Fruit fly (Drosophila melanogaster) whole organism, pupa: Measurements from ENCODE around the gene Bet1.
A peak's percentile ranks its signal among the peaks of the same experiment; 100 is the strongest.

ENCODE experiments used
- CG10348 ChIP-seq: fragments of 200-800 bp; sonication (Bioruptor generic); IDR thresholded peaks from 2 replicates; pipeline ENCODE4 v1.3.6; 2022; ENCODE audit warnings: missing biosample characterization, missing genetic modification characterization
- CG12605 ChIP-seq: fragments of 200-800 bp; sonication (Bioruptor generic); IDR thresholded peaks from 2 replicates; pipeline ENCODE4 v1.3.6; 2022; ENCODE audit warnings: missing biosample characterization, missing genetic modification characterization
- CG13204 ChIP-seq: fragments of 200-800 bp; sonication (Bioruptor generic); optimal IDR thresholded peaks from 2 replicates; lab custom pipeline; 2018; ENCODE audit warnings: missing biosample characterization, mild to moderate bottlenecking, missing genetic modification characterization, moderate library complexity
- CG14655 ChIP-seq: fragments of 200-800 bp; sonication (Bioruptor generic); optimal IDR thresholded peaks from 3 replicates; lab custom pipeline; 2017; ENCODE audit warnings: mild to moderate bottlenecking, missing biosample characterization, missing genetic modification reagents, missing genetic modification characterization
- CG15710 ChIP-seq: fragments of 200-800 bp; sonication (Bioruptor generic); optimal IDR thresholded peaks from 2 replicates; lab custom pipeline; 2018; ENCODE audit warnings: missing biosample characterization, mild to moderate bottlenecking, missing genetic modification characterization, moderate library complexity
- CG17806 ChIP-seq: fragments of 200-800 bp; sonication (Bioruptor generic); optimal IDR thresholded peaks from 2 replicates; lab custom pipeline; 2018; ENCODE audit warnings: missing biosample characterization, mild to moderate bottlenecking, missing genetic modification characterization, moderate library complexity
- CG32121 ChIP-seq: fragments of 200-800 bp; sonication (Bioruptor generic); IDR thresholded peaks from 2 replicates; pipeline ENCODE4 v1.3.6; 2022; ENCODE audit warnings: missing biosample characterization, missing genetic modification characterization
- CG34367 ChIP-seq: fragments of 200-800 bp; sonication (Bioruptor generic); optimal IDR thresholded peaks from 2 replicates; lab custom pipeline; 2018; ENCODE audit warnings: missing biosample characterization, mild to moderate bottlenecking, missing genetic modification characterization
- CG4496 ChIP-seq: fragments of 200-800 bp; sonication (Bioruptor generic); IDR thresholded peaks from 3 replicates; pipeline ENCODE4 v1.3.6; 2022; ENCODE audit warnings: missing biosample characterization, missing genetic modification characterization
- CG8159 ChIP-seq: fragments of 200-800 bp; sonication (Bioruptor generic); optimal IDR thresholded peaks from 3 replicates; lab custom pipeline; 2018; ENCODE audit warnings: missing biosample characterization, mild to moderate bottlenecking, missing genetic modification characterization, moderate library complexity
- CG8301 ChIP-seq: fragments of 200-800 bp; sonication (Bioruptor generic); optimal IDR thresholded peaks from 2 replicates; lab custom pipeline; 2018; ENCODE audit warnings: missing biosample characterization, mild to moderate bottlenecking, missing genetic modification characterization
- CG9948 ChIP-seq: fragments of 200-800 bp; sonication (Bioruptor generic); optimal IDR thresholded peaks from 2 replicates; lab custom pipeline; 2018; ENCODE audit warnings: missing biosample characterization, mild to moderate bottlenecking, missing genetic modification characterization, moderate library complexity
- D1 ChIP-seq: fragments of 200-800 bp; sonication (Bioruptor generic); optimal IDR thresholded peaks from 2 replicates; lab custom pipeline; 2018; ENCODE audit warnings: missing biosample characterization, mild to moderate bottlenecking, missing genetic modification characterization, moderate library complexity
- EcR ChIP-seq: fragments of 200-800 bp; sonication (Bioruptor generic); optimal IDR thresholded peaks from 3 replicates; lab custom pipeline; 2019; ENCODE audit warnings: missing biosample characterization, missing genetic modification characterization, mild to moderate bottlenecking, moderate library complexity, missing genetic modification reagents
- Ets98B ChIP-seq: fragments of 200-800 bp; sonication (Bioruptor generic); IDR thresholded peaks from 2 replicates; pipeline ENCODE4 v1.3.6; 2022; ENCODE audit warnings: missing biosample characterization, missing genetic modification characterization
- Pif1A ChIP-seq: fragments of 200-800 bp; sonication (Bioruptor generic); optimal IDR thresholded peaks from 3 replicates; lab custom pipeline; 2016; ENCODE audit warnings: missing biosample characterization, missing genetic modification characterization
- Pif1B ChIP-seq: fragments of 200-800 bp; sonication (Bioruptor generic); optimal IDR thresholded peaks from 3 replicates; lab custom pipeline; 2016; ENCODE audit warnings: missing biosample characterization, missing genetic modification characterization
- Snoo ChIP-seq: fragments of 200-800 bp; sonication (Bioruptor generic); optimal IDR thresholded peaks from 3 replicates; lab custom pipeline; 2017; ENCODE audit warnings: missing biosample characterization, mild to moderate bottlenecking, missing genetic modification characterization, inconsistent platforms
- fd96Ca ChIP-seq: fragments of 200-800 bp; sonication (Bioruptor generic); IDR thresholded peaks from 3 replicates; pipeline ENCODE4 v1.3.6; 2022; ENCODE audit warnings: missing biosample characterization, missing genetic modification characterization
- gl ChIP-seq: fragments of 200-800 bp; sonication (Bioruptor generic); optimal IDR thresholded peaks from 2 replicates; lab custom pipeline; 2018; ENCODE audit warnings: missing biosample characterization, mild to moderate bottlenecking, missing genetic modification characterization
- rn ChIP-seq: fragments of 200-800 bp; sonication (Bioruptor generic); IDR thresholded peaks from 2 replicates; pipeline ENCODE4 v1.3.6; 2022; ENCODE audit warnings: missing biosample characterization, missing genetic modification characterization

Gene Bet1

DNA sequence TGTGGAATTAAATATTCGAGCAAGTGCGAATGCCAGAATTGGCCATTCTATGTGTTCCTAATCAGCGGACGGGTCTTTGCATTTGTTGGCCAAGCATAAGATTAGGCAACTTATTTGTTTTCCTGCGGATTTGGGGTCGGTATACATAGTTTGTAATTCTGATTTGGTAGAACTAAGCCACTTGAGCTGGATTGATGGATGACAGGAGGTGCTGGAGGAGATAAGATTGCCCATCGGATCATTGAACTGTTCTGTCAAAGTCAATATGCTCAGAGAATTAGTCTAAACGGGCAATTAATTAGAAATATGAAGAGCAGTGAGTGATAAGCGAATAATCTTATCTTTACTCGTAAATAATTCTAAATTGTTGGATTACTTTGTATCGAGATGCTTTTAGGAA lies 28.2 kb downstream of the Bet1 start:
- no peak for TF ChIP-seq D1 (tag; lab: Kevin White, UChicago)
- no peak for TF ChIP-seq CG15710 (tag; lab: Kevin White, UChicago)
- TF ChIP-seq CG34367 (tag; lab: Kevin White, UChicago) = no peak
- TF ChIP-seq CG12605 (GFP tag; lab: Robert Waterston, UW) = no peak
- no peak for TF ChIP-seq gl (tag; lab: Kevin White, UChicago)
- no peak for TF ChIP-seq Pif1A
- TF ChIP-seq CG4496 (GFP tag; lab: Robert Waterston, UW) = no peak
- no peak for TF ChIP-seq CG10348 (GFP tag; lab: Robert Waterston, UW)
- TF ChIP-seq CG17806 (tag; lab: Kevin White, UChicago) = no peak
- no peak for TF ChIP-seq CG8301 (tag; lab: Kevin White, UChicago)
- TF ChIP-seq CG9948 (tag; lab: Kevin White, UChicago) = no peak
- no peak for TF ChIP-seq fd96Ca (GFP tag; lab: Robert Waterston, UW)
- no peak for TF ChIP-seq EcR (GFP tag; lab: Kevin White, UChicago)
- no peak for TF ChIP-seq CG14655 (GFP tag; lab: Kevin White, UChicago)
- no peak for TF ChIP-seq Ets98B (GFP tag; lab: Robert Waterston, UW)
- no peak for TF ChIP-seq rn (GFP tag; lab: Robert Waterston, UW)
- TF ChIP-seq CG8159 (tag; lab: Kevin White, UChicago) = no peak
- TF ChIP-seq CG13204 = no peak
- TF ChIP-seq, all 21 proteins: peak for 0

DNA sequence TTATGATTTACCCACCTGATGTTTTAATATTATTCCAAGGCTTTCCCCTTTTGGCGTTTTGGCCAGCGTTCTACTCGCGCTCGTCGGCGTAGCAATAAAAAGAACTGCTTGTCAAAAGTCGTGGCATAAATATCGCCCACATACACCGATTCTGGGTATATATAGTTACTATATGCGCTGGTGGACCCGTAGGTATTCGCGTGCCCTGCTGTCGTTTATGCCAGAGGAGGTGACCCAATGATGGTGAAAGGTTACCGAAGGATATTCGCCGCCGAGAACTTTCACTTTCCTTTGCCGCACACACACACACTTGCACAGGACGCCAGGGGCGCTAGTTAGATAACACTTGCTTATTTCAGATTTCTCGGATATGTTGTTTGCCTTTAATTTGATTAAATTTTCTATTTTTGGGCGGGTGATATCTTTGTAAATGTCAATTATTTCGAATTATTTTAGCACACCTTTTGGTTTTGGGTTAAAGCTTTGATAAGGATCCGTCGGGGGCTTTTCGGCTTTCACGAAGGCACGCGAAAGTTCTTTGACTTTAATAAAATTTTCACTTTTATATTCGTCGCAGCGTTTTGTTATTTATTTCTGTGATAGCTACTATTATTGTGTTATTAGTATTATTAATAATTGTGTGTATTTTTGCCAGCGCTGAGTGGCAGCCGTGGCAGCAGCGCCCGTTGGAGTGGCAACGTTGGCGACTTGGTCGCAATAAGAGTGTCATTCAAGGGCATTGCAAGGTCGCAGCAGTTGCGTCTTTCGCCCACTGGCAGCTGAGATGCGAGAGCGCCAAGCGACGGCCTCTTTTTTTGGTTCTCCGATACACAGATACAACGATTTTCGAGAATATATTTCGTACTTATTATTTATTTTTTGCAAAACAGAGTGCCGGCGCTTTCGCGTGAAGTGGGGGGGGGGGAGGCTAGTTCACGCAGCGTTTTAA lies 30.5 kb downstream of the Bet1 start:
- TF ChIP-seq gl (tag; lab: Kevin White, UChicago) = no peak
- TF ChIP-seq Pif1B (GFP tag; lab: Kevin White, UChicago) = no peak
- no peak for TF ChIP-seq CG13204
- no peak for TF ChIP-seq fd96Ca (GFP tag; lab: Robert Waterston, UW)
- no peak for TF ChIP-seq CG12605 (GFP tag; lab: Robert Waterston, UW)
- TF ChIP-seq CG8159 (tag; lab: Kevin White, UChicago) = no peak
- TF ChIP-seq Snoo (tag; lab: Kevin White, UChicago) = no peak
- no peak for TF ChIP-seq CG8301 (tag; lab: Kevin White, UChicago)
- no peak for TF ChIP-seq Ets98B (GFP tag; lab: Robert Waterston, UW)
- no peak for TF ChIP-seq Pif1A
- no peak for TF ChIP-seq CG17806 (tag; lab: Kevin White, UChicago)
- TF ChIP-seq D1 (tag; lab: Kevin White, UChicago) = no peak
- TF ChIP-seq CG34367 (tag; lab: Kevin White, UChicago) = no peak
- TF ChIP-seq CG4496 (GFP tag; lab: Robert Waterston, UW) = no peak
- TF ChIP-seq CG15710 (tag; lab: Kevin White, UChicago) = no peak
- no peak for TF ChIP-seq CG10348 (GFP tag; lab: Robert Waterston, UW)
- TF ChIP-seq, all 21 proteins: peak for 0

DNA sequence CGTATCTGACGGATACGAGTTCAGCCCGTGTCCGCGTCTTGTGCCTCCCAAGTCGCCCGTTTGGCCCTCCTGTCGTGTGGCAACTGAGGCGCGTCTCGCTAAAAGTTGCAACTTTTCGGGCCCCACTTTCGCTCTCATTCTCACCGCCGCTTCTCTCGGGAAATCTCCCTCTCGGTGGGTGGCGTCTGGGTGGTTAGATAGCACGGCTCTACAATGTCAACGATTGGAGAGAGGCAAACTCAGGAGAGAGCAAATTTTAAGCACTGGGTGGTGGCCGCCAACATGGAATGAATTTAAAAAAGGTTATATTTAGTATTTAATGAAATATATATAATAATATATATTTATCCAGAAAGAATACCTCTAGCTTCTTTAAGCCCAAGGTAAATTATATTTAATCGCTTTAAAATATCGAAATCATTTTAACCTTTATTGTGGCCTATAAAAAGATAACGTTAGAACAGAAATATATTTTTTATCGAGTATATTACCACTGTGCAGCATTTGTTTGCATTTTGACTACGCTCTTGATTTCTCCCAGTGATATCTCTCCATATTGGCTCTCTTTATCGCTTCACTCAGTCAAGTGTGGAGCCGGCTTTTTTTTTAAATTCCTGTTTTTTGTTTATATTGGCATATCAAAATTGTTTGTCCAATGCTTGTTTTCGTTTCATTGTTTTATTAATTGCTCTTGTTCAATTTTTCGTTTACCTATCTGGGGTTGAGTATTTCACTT lies 31.4 kb downstream of the Bet1 start, which contains the start of gene Gbs-76A:
TSS of gene Gbs-76A (minus strand) at position 327 of the 736 bp plus-strand sequence.
- TF ChIP-seq CG8301 (tag; lab: Kevin White, UChicago) (peak; percentile 81), rn (GFP tag; lab: Robert Waterston, UW) (peak; percentile 86), CG15710 (tag; lab: Kevin White, UChicago) (peak; percentile 86), EcR (GFP tag; lab: Kevin White, UChicago) (no peak), CG13204 (peak; percentile 36), Ets98B (GFP tag; lab: Robert Waterston, UW) (peak; percentile 81), fd96Ca (GFP tag; lab: Robert Waterston, UW) (peak; percentile 65; the same call in 1 of the 3 replicates), CG10348 (GFP tag; lab: Robert Waterston, UW) (peak; percentile 71; the same call in 1 of the 2 replicates), CG32121 (GFP tag; lab: Robert Waterston, UW) (peak; percentile 91), CG17806 (tag; lab: Kevin White, UChicago) (peak; percentile 87), Pif1A (peak; percentile 67), gl (tag; lab: Kevin White, UChicago) (peak; percentile 70), CG12605 (GFP tag; lab: Robert Waterston, UW) (peak; percentile 79), Snoo (tag; lab: Kevin White, UChicago) (peak; percentile 80), CG14655 (GFP tag; lab: Kevin White, UChicago) (peak; percentile 89), Pif1B (GFP tag; lab: Kevin White, UChicago) (peak; percentile 64), CG34367 (tag; lab: Kevin White, UChicago) (peak; percentile 83), CG9948 (tag; lab: Kevin White, UChicago) (peak; percentile 95), CG8159 (tag; lab: Kevin White, UChicago) (peak; percentile 92), D1 (tag; lab: Kevin White, UChicago) (peak; percentile 88), CG4496 (GFP tag; lab: Robert Waterston, UW) (no peak; the same call in 2 of the 3 replicates)
- TF ChIP-seq, all 21 proteins: peak for 19

DNA sequence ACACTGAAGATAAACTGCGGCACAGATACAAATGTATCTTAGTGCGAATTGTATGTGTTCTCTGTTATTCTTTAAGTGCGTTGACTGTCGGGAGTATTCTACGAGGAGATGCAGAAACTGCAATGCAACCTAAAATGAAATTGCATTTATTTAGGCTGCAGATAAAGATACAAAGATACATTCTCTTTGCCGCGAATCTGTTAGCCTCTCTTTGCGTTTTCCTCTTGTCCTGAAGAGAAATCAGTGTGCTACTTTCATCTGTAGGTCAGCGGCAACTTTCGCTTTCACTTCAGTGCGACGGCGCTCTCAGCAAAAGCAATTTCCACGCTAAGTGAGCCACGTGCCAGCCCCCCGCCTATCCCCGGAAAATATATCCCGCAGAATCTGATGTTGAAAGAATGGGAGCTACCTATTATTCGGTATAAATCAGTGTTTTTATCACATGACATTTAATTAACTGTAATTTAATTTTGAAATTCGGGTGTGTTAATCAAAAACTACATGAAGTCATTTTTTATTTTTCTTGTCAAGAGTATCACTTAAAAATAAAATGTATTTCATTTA lies 32.1 kb downstream of the Bet1 start:
- TF ChIP-seq CG4496 (GFP tag; lab: Robert Waterston, UW) (no peak), CG32121 (GFP tag; lab: Robert Waterston, UW) (no peak; the same call in 1 of the 2 replicates), CG12605 (GFP tag; lab: Robert Waterston, UW) (0 out of 2 replicates have a peak, but pooled peaks have one; percentile 22), rn (GFP tag; lab: Robert Waterston, UW) (no peak), fd96Ca (GFP tag; lab: Robert Waterston, UW) (peak; percentile 10; the same call in 1 of the 3 replicates), EcR (GFP tag; lab: Kevin White, UChicago) (peak; percentile 67)
